Fruit fly (Drosophila melanogaster): ENCODE data around the gene CG34117.

DNA sequence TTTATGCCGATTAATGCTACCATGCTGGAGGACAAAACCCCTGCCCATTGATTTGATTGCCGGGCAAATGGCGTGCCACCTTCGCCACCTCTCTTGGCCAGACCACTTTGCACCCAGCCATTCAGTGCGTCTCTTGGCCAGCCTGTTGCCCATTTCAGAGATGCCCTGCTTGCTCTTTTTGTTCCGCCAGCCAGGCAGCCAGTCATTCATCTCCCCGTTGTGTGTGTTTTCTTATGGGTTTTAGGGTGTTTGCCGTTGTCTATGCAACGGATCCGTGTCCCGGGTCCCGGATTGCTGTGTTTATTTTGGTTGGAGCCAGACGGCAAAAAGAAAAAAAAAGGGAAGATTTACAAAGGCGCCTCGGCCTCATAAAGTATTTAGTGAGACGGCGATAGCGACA, 3.9 kb downstream of the CG34117 start:
- TF ChIP-seq Eip75B (GFP tag; optimal IDR thresholded peaks at IDR 0.05) (no peak), OdsH (GFP tag; optimal IDR thresholded peaks at IDR 0.05) (no peak), CG6854 (GFP tag; optimal IDR thresholded peaks at IDR 0.05) (no peak), CG11762 (GFP tag; optimal IDR thresholded peaks at IDR 0.05; ENCODE audit: insufficient read depth) (no peak), CG34406 (GFP tag; optimal IDR thresholded peaks at IDR 0.05) (no peak), CG3032 (tag; optimal IDR thresholded peaks at IDR 0.05) (no peak), CG8632 (GFP tag; optimal IDR thresholded peaks at IDR 0.05) (no peak), fd85E (GFP tag; optimal IDR thresholded peaks at IDR 0.05) (no peak), CG31627 (GFP tag; optimal IDR thresholded peaks at IDR 0.05) (no peak)
